Fruit fly (Drosophila melanogaster) whole organism, wandering third instar larva: Measurements from ENCODE around the gene CG43850.

Experiments used
- HLH106 ChIP-seq: fragments of 200-800 bp; optimal IDR thresholded peaks from 3 replicates; lab custom pipeline; 2019; ENCODE audit warnings: missing biosample characterization, mild to moderate bottlenecking, missing genetic modification characterization, moderate library complexity
- Hr78 ChIP-seq: fragments of >200 bp; optimal IDR thresholded peaks from 2 replicates; lab custom pipeline; 2017; ENCODE audit warnings: missing biosample characterization, missing genetic modification characterization
- OdsH ChIP-seq: fragments of 200-800 bp; sonication (Bioruptor generic); optimal IDR thresholded peaks from 2 replicates; lab custom pipeline; 2016; ENCODE audit warnings: missing biosample characterization, mild to moderate bottlenecking, missing genetic modification characterization
- br ChIP-seq: fragments of 200-800 bp; sonication (Bioruptor generic); optimal IDR thresholded peaks from 2 replicates; lab custom pipeline; 2016; ENCODE audit warnings: missing biosample characterization, missing genetic modification characterization
- fru ChIP-seq: fragments of 200-800 bp; sonication (Bioruptor generic); optimal IDR thresholded peaks from 3 replicates; lab custom pipeline; 2016; ENCODE audit warnings: missing biosample characterization, mild to moderate bottlenecking, missing genetic modification characterization
- jim ChIP-seq: fragments of 175-275, 200-325 bp; sonication (Bioruptor generic); optimal IDR thresholded peaks from 2 replicates; lab custom pipeline; 2016; ENCODE audit warnings: missing biosample characterization, mild to moderate bottlenecking, missing genetic modification characterization
- pan ChIP-seq: fragments of >200 bp; optimal IDR thresholded peaks from 2 replicates; lab custom pipeline; 2017
- sv ChIP-seq: fragments of 200-800 bp; sonication (Bioruptor generic); optimal IDR thresholded peaks from 3 replicates; lab custom pipeline; 2016; ENCODE audit warnings: missing biosample characterization, missing genetic modification characterization
- tai ChIP-seq: sonication (Bioruptor generic); optimal IDR thresholded peaks from 2 replicates; lab custom pipeline; 2016; ENCODE audit warnings: missing biosample characterization, missing genetic modification characterization
- usp ChIP-seq: fragments of >200 bp; optimal IDR thresholded peaks from 2 replicates; lab custom pipeline; 2017; ENCODE audit warnings: missing biosample characterization, missing genetic modification characterization
- woc ChIP-seq: sonication (Bioruptor generic); optimal IDR thresholded peaks from 2 replicates; lab custom pipeline; 2016; ENCODE audit warnings: missing biosample characterization, mild to moderate bottlenecking, missing genetic modification characterization

DNA sequence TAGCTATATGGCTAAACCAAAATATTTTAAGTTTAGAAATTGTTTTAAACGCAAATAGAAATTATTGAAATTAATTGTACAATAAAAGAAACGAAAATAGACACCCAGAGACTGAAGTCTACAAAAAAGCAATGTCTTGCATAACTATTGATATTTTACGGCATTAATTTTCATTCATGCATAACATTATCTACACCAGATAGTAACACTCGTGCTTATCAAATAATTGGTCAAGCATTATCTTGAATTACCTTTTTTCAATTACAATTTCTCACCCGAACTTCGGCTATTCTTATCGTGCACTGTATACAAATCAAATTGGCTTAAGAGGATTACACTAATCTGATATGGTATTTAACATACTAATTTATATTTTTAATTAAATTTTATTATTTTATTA is 39.1 kb upstream of the CG43850 start:
- TF ChIP-seq OdsH = no peak
- no peak for TF ChIP-seq usp (GFP tag; lab: Kevin White, UChicago)
- no peak for TF ChIP-seq fru
- no peak for TF ChIP-seq jim
- no peak for TF ChIP-seq pan (lab: Kevin White, UChicago)
- TF ChIP-seq Hr78 (GFP tag; lab: Kevin White, UChicago) = no peak
- TF ChIP-seq woc = no peak
- no peak for TF ChIP-seq br (GFP tag; lab: Kevin White, UChicago)
- no peak for TF ChIP-seq tai (GFP tag; lab: Kevin White, UChicago)
- no peak for TF ChIP-seq sv (GFP tag; lab: Kevin White, UChicago)
- TF ChIP-seq HLH106 = no peak
